Worm (Caenorhabditis elegans) whole organism, early embryonic: ENCODE results near the gene Y6G8.6.
"Not testable (repeated sequence)": the region's sequence is repeated elsewhere in the genome, so short reads cannot be mapped to it uniquely, and the experiment has no call there.

Experiments
- B0310.2 ChIP-seq: sonication (generic microtip); optimal IDR thresholded peaks from 2 replicates; lab custom pipeline; 2016; ENCODE audit warnings: mild to moderate bottlenecking, missing genetic modification characterization, missing compliant biosample characterization
- F13C5.2 ChIP-seq: sonication (generic microtip); optimal IDR thresholded peaks from 2 replicates; lab custom pipeline; 2017; ENCODE audit warnings: mild to moderate bottlenecking, missing genetic modification characterization, inconsistent platforms, missing compliant biosample characterization
- aly-1 ChIP-seq: sonication (generic microtip); optimal IDR thresholded peaks from 2 replicates; lab custom pipeline; 2016; ENCODE audit warnings: missing genetic modification characterization, missing compliant biosample characterization
- ama-1 ChIP-seq: fragments of 150-350 bp; optimal IDR thresholded peaks from 2 replicates; lab custom pipeline; 2014
- ceh-13 ChIP-seq: fragments of 200-800 bp; sonication (Bioruptor generic); optimal IDR thresholded peaks from 2 replicates; lab custom pipeline; 2018; ENCODE audit warnings: mild to moderate bottlenecking, missing genetic modification characterization, missing compliant biosample characterization
- ceh-36 ChIP-seq: sonication (generic microtip); optimal IDR thresholded peaks from 2 replicates; lab custom pipeline; 2016; ENCODE audit warnings: missing genetic modification characterization, inconsistent platforms, missing compliant biosample characterization
- ets-7 ChIP-seq: sonication (generic microtip); optimal IDR thresholded peaks from 2 replicates; lab custom pipeline; 2016; ENCODE audit warnings: missing genotype, missing genetic modification characterization, missing compliant biosample characterization
- flt-1 ChIP-seq: fragments of 200-800 bp; sonication (Bioruptor generic); IDR thresholded peaks from 2 replicates; pipeline ENCODE4 v1.3.6; 2022; ENCODE audit warnings: missing genetic modification characterization, missing compliant biosample characterization
- hmbx-1 ChIP-seq: sonication (generic microtip); optimal IDR thresholded peaks from 2 replicates; lab custom pipeline; 2016; ENCODE audit warnings: mild to moderate bottlenecking, missing genetic modification characterization, missing compliant biosample characterization
- hmg-4 ChIP-seq: fragments of 200-800 bp; sonication (Bioruptor generic); optimal IDR thresholded peaks from 2 replicates; lab custom pipeline; 2018; ENCODE audit warnings: mild to moderate bottlenecking, missing genetic modification characterization, missing compliant biosample characterization
- hnd-1 ChIP-seq: sonication (generic microtip); optimal IDR thresholded peaks from 2 replicates; lab custom pipeline; 2016; ENCODE audit warnings: missing genetic modification characterization, missing compliant biosample characterization
- pes-1 ChIP-seq: fragments of 200-800 bp; sonication (Bioruptor generic); IDR thresholded peaks from 2 replicates; pipeline ENCODE4 v1.3.6; 2022; ENCODE audit warnings: missing genetic modification reagents, missing genetic modification characterization, missing compliant biosample characterization
- scrt-1 ChIP-seq: fragments of 200-800 bp; sonication (Bioruptor generic); IDR thresholded peaks from 2 replicates; pipeline ENCODE4 v1.3.6; 2022; ENCODE audit warnings: missing genetic modification characterization, missing compliant biosample characterization
- sea-1 ChIP-seq: fragments of 200-800 bp; sonication (Bioruptor generic); conservative IDR thresholded peaks from 2 replicates; pipeline ENCODE4 v1.3.6; 2022; ENCODE audit warnings: missing genetic modification characterization, missing compliant biosample characterization
- tbx-11 ChIP-seq: fragments of 200-800 bp; sonication (Bioruptor generic); IDR thresholded peaks from 2 replicates; pipeline ENCODE4 v1.3.6; 2022; ENCODE audit warnings: missing genetic modification characterization, missing compliant biosample characterization
- tbx-37 ChIP-seq: fragments of 200-800 bp; sonication (Bioruptor generic); conservative IDR thresholded peaks from 2 replicates; pipeline ENCODE4 v1.3.6; 2022; ENCODE audit warnings: missing genetic modification reagents, missing genetic modification characterization, missing compliant biosample characterization
- tra-4 ChIP-seq: sonication (generic microtip); optimal IDR thresholded peaks from 2 replicates; lab custom pipeline; 2017; ENCODE audit warnings: missing genetic modification characterization, missing compliant biosample characterization

The Y6G8.6 gene

ce11 chrV:17610503-17610902, 6.2 kb downstream of the Y6G8.6 start, which contains the start of gene Y6G8.15:
Gene Y6G8.15 (minus strand): TSS chrV:17610603.
- not testable (repeated sequence) for TF ChIP-seq hnd-1 (tag; lab: Kevin White, UChicago); flt-1; F13C5.2 (tag; lab: Kevin White, UChicago)

ce11 chrV:17607797-17608196, 8.9 kb downstream of the Y6G8.6 start, which contains the start of gene srz-91:
Gene srz-91 (plus strand): TSS chrV:17608097.
- TF ChIP-seq pes-1 (GFP tag; lab: Robert Waterston, UW): no peak
- TF ChIP-seq hmg-4: no peak
- TF ChIP-seq F13C5.2 (tag; lab: Kevin White, UChicago): no peak
- no peak for TF ChIP-seq ama-1 (lab: Kevin White, UChicago)
- no peak for TF ChIP-seq hmbx-1 (tag; lab: Kevin White, UChicago)
- no peak for TF ChIP-seq ceh-36 (tag; lab: Kevin White, UChicago)
- no peak for TF ChIP-seq B0310.2
- no peak for TF ChIP-seq ets-7 (tag; lab: Kevin White, UChicago)
- TF ChIP-seq tra-4: no peak
- TF ChIP-seq sea-1: no peak
- no peak for TF ChIP-seq tbx-37 (GFP tag; lab: Robert Waterston, UW)
- TF ChIP-seq scrt-1 (GFP tag; lab: Robert Waterston, UW): no peak

- TF ChIP-seq F13C5.2 (tag; lab: Kevin White, UChicago); tbx-11 (GFP tag; lab: Robert Waterston, UW); flt-1: not testable (repeated sequence)
Observed at ce11 chrV:17606050-17606449, 10.7 kb downstream of the Y6G8.6 start, which contains the start of gene Y6G8.16. Gene Y6G8.16 (plus strand): TSS chrV:17606350.

ce11 chrV:17601520-17601919, 15.2 kb downstream of the Y6G8.6 start, which contains the start of gene ztf-25:
Gene ztf-25 (plus strand): TSS chrV:17601820.
- no peak for TF ChIP-seq tbx-37 (GFP tag; lab: Robert Waterston, UW)
- no peak for TF ChIP-seq ama-1 (lab: Kevin White, UChicago)
- no peak for TF ChIP-seq flt-1
- no peak for TF ChIP-seq hmbx-1 (tag; lab: Kevin White, UChicago)
- TF ChIP-seq ets-7 (tag; lab: Kevin White, UChicago): no peak
- TF ChIP-seq hmg-4: no peak
- TF ChIP-seq tbx-11 (GFP tag; lab: Robert Waterston, UW): no peak
- no peak for TF ChIP-seq sea-1
- TF ChIP-seq tra-4: no peak
- TF ChIP-seq ceh-36 (tag; lab: Kevin White, UChicago): no peak
- TF ChIP-seq B0310.2: no peak
- TF ChIP-seq scrt-1 (GFP tag; lab: Robert Waterston, UW): no peak

ce11 chrV:17598810-17599209, 17.9 kb downstream of the Y6G8.6 start, which contains the start of gene Y6G8.2:
Gene Y6G8.2 (minus strand): TSS chrV:17598956.
- no peak for TF ChIP-seq pes-1 (GFP tag; lab: Robert Waterston, UW)
- no peak for TF ChIP-seq hmbx-1 (tag; lab: Kevin White, UChicago)
- no peak for TF ChIP-seq hnd-1 (tag; lab: Kevin White, UChicago)
- TF ChIP-seq sea-1: no peak
- no peak for TF ChIP-seq scrt-1 (GFP tag; lab: Robert Waterston, UW)
- no peak for TF ChIP-seq ceh-13 (GFP tag; lab: Kevin White, UChicago)
- no peak for TF ChIP-seq tra-4
- TF ChIP-seq F13C5.2 (tag; lab: Kevin White, UChicago): no peak
- no peak for TF ChIP-seq flt-1
- TF ChIP-seq B0310.2: no peak
- TF ChIP-seq tbx-11 (GFP tag; lab: Robert Waterston, UW): no peak
- TF ChIP-seq hmg-4: no peak
- no peak for TF ChIP-seq ets-7 (tag; lab: Kevin White, UChicago)
- no peak for TF ChIP-seq tbx-37 (GFP tag; lab: Robert Waterston, UW)
- TF ChIP-seq ceh-36 (tag; lab: Kevin White, UChicago): no peak
- no peak for TF ChIP-seq ama-1 (lab: Kevin White, UChicago)
- no peak for TF ChIP-seq aly-1

- TF ChIP-seq ets-7 (tag; lab: Kevin White, UChicago) (no peak), ceh-13 (GFP tag; lab: Kevin White, UChicago) (no peak), scrt-1 (GFP tag; lab: Robert Waterston, UW) (no peak), flt-1 (no peak), tbx-11 (GFP tag; lab: Robert Waterston, UW) (no peak), hmg-4 (no peak), aly-1 (no peak), F13C5.2 (tag; lab: Kevin White, UChicago) (no peak), pes-1 (GFP tag; lab: Robert Waterston, UW) (no peak), tra-4 (no peak), hmbx-1 (tag; lab: Kevin White, UChicago) (no peak), B0310.2 (no peak), ceh-36 (tag; lab: Kevin White, UChicago) (no peak), sea-1 (no peak), hnd-1 (tag; lab: Kevin White, UChicago) (no peak), tbx-37 (GFP tag; lab: Robert Waterston, UW) (no peak), ama-1 (lab: Kevin White, UChicago) (no peak)
Observed at ce11 chrV:17595691-17596090, 21.0 kb downstream of the Y6G8.6 start.

ce11 chrV:17584352-17584843, 32.3 kb downstream of the Y6G8.6 start, which contains the start of gene fbxa-133:
Gene fbxa-133 (plus strand): TSS chrV:17584793.
- TF ChIP-seq hmbx-1 (tag; lab: Kevin White, UChicago); tra-4; ets-7 (tag; lab: Kevin White, UChicago): not testable (repeated sequence)

ce11 chrV:17580017-17580416, 36.7 kb downstream of the Y6G8.6 start:
- TF ChIP-seq F13C5.2 (tag; lab: Kevin White, UChicago) (no peak), tra-4 (no peak), B0310.2 (no peak), sea-1 (no peak), ceh-13 (GFP tag; lab: Kevin White, UChicago) (no peak), ceh-36 (tag; lab: Kevin White, UChicago) (no peak), tbx-11 (GFP tag; lab: Robert Waterston, UW) (no peak), tbx-37 (GFP tag; lab: Robert Waterston, UW) (no peak), hmg-4 (no peak), ama-1 (lab: Kevin White, UChicago) (no peak), hnd-1 (tag; lab: Kevin White, UChicago) (no peak), pes-1 (GFP tag; lab: Robert Waterston, UW) (no peak), scrt-1 (GFP tag; lab: Robert Waterston, UW) (no peak)
